Fruit fly (Drosophila melanogaster) S2 (cell line): ENCODE results near the gene G9a.

Experiments
- CG8478 ChIP-seq: fragments of >200 bp; optimal IDR thresholded peaks from 2 replicates; lab custom pipeline; 2018
- CTCF ChIP-seq, 2 experiments: fragments of >200 bp; optimal IDR thresholded peaks; 2 replicates each; lab custom pipeline; 2018

DNA sequence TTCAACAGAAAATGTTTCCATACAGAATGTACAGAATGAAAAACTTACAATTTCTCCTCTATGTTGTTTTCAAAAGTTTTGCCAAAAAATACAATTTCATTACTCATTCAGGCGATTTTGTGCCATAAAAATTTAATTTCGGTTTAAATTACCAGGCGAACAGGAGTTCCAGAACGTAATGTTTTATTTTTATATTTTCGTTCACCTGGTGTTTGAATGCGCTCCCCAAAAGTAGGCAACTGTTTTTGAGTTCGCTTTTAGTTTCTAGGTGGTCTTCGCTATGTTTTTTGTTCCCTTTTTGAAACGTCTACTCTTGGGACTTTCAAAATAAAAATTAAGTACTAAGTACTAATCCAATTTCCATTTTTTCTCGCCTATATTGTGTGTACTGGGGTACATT is 19.9 kb downstream of the G9a start:
- TF ChIP-seq CTCF (optimal IDR thresholded peaks at IDR 0.05; lab: Kevin White, UChicago) (no peak), CG8478 (lab: Kevin White, UChicago) (no peak)
